Fruit fly (Drosophila melanogaster) whole organism, embryonic: Measurements from ENCODE around the gene Eip63F-1.

Experiments used
- Atf3 ChIP-seq: fragments of 200-800 bp; sonication (Bioruptor generic); optimal IDR thresholded peaks from 3 replicates; lab custom pipeline; 2016; ENCODE audit warnings: missing biosample characterization, missing genetic modification characterization
- Blimp-1 ChIP-seq: fragments of 200-800 bp; sonication (Bioruptor generic); optimal IDR thresholded peaks from 3 replicates; lab custom pipeline; 2018; ENCODE audit warnings: missing biosample characterization, missing genetic modification characterization, mild to moderate bottlenecking, moderate library complexity, missing genetic modification reagents
- CG10274 ChIP-seq: fragments of 200-800 bp; sonication (Bioruptor generic); optimal IDR thresholded peaks from 3 replicates; lab custom pipeline; 2017; ENCODE audit warnings: missing biosample characterization, mild to moderate bottlenecking, missing genetic modification characterization
- CG10321 ChIP-seq: fragments of 200-800 bp; sonication (Bioruptor generic); IDR thresholded peaks from 2 replicates; pipeline ENCODE4 v1.3.6; 2022; ENCODE audit warnings: missing biosample characterization, missing genetic modification characterization
- CG10979 ChIP-seq: fragments of 200-800 bp; sonication (Bioruptor generic); optimal IDR thresholded peaks from 2 replicates; lab custom pipeline; 2018; ENCODE audit warnings: missing biosample characterization, mild to moderate bottlenecking, missing genetic modification characterization, moderate library complexity
- CG11093 ChIP-seq: fragments of 200-800 bp; sonication (Bioruptor generic); IDR thresholded peaks from 3 replicates; pipeline ENCODE4 v1.3.6; 2022; ENCODE audit warnings: missing biosample characterization, missing genetic modification characterization
- CG12299 ChIP-seq: fragments of 200-800 bp; sonication (Bioruptor generic); optimal IDR thresholded peaks from 2 replicates; lab custom pipeline; 2018; ENCODE audit warnings: missing biosample characterization, mild to moderate bottlenecking, missing genetic modification characterization
- CG1233 ChIP-seq: fragments of 200-800 bp; sonication (Bioruptor generic); optimal IDR thresholded peaks from 4 replicates; lab custom pipeline; 2018; ENCODE audit warnings: missing biosample characterization, mild to moderate bottlenecking, missing genetic modification characterization
- CG13894 ChIP-seq: fragments of 200-800 bp; sonication (Bioruptor generic); optimal IDR thresholded peaks from 3 replicates; lab custom pipeline; 2018; ENCODE audit warnings: missing biosample characterization, mild to moderate bottlenecking, missing genetic modification characterization, moderate library complexity
- CG14441 ChIP-seq: fragments of 200-800 bp; sonication (Bioruptor generic); IDR thresholded peaks from 2 replicates; pipeline ENCODE4 v1.3.6; 2022; ENCODE audit warnings: missing biosample characterization, missing genetic modification characterization
- CG15514 ChIP-seq: fragments of 200-800 bp; sonication (Bioruptor generic); optimal IDR thresholded peaks from 3 replicates; lab custom pipeline; 2017; ENCODE audit warnings: missing biosample characterization, missing genetic modification characterization, mild to moderate bottlenecking, moderate library complexity, missing genetic modification reagents
- CG15696 ChIP-seq: fragments of 200-800 bp; sonication (Bioruptor generic); optimal IDR thresholded peaks from 2 replicates; lab custom pipeline; 2019; ENCODE audit warnings: missing biosample characterization, mild to moderate bottlenecking, missing genetic modification characterization, moderate library complexity
- CG16863 ChIP-seq: fragments of 200-800 bp; sonication (Bioruptor generic); optimal IDR thresholded peaks from 3 replicates; lab custom pipeline; 2016; ENCODE audit warnings: missing biosample characterization, missing genetic modification characterization
- CG17912 ChIP-seq: fragments of 200-800 bp; sonication (Bioruptor generic); optimal IDR thresholded peaks from 2 replicates; lab custom pipeline; 2018; ENCODE audit warnings: missing biosample characterization, mild to moderate bottlenecking, missing genetic modification characterization
- CG18764 ChIP-seq: fragments of 200-800 bp; sonication (Bioruptor generic); optimal IDR thresholded peaks from 3 replicates; lab custom pipeline; 2016; ENCODE audit warnings: missing biosample characterization, missing genetic modification characterization
- CG2116 ChIP-seq: fragments of 200-800 bp; sonication (Bioruptor generic); optimal IDR thresholded peaks from 3 replicates; lab custom pipeline; 2018; ENCODE audit warnings: missing biosample characterization, mild to moderate bottlenecking, missing genetic modification characterization
- CG2678 ChIP-seq: fragments of 200-800 bp; sonication (Bioruptor generic); optimal IDR thresholded peaks from 3 replicates; lab custom pipeline; 2019; ENCODE audit warnings: missing biosample characterization, mild to moderate bottlenecking, missing genetic modification characterization, moderate library complexity
- CG34376 ChIP-seq: fragments of 200-800 bp; sonication (Bioruptor generic); optimal IDR thresholded peaks from 2 replicates; lab custom pipeline; 2018; ENCODE audit warnings: missing biosample characterization, mild to moderate bottlenecking, missing genetic modification characterization
- CG3838 ChIP-seq: fragments of 200-800 bp; sonication (Bioruptor generic); optimal IDR thresholded peaks from 3 replicates; lab custom pipeline; 2016; ENCODE audit warnings: missing biosample characterization, missing genetic modification characterization
- CG7745 ChIP-seq: fragments of 200-800 bp; sonication (Bioruptor generic); optimal IDR thresholded peaks from 2 replicates; lab custom pipeline; 2018; ENCODE audit warnings: missing biosample characterization, mild to moderate bottlenecking, missing genetic modification characterization, moderate library complexity
- CG8944 ChIP-seq: fragments of 200-800 bp; sonication (Bioruptor generic); optimal IDR thresholded peaks from 3 replicates; lab custom pipeline; 2016; ENCODE audit warnings: missing biosample characterization, missing genetic modification characterization
- CG9876 ChIP-seq: fragments of 200-800 bp; sonication (Bioruptor generic); optimal IDR thresholded peaks from 2 replicates; lab custom pipeline; 2016; ENCODE audit warnings: missing biosample characterization, missing genetic modification characterization
- D19B ChIP-seq: fragments of 200-800 bp; sonication (Bioruptor generic); optimal IDR thresholded peaks from 2 replicates; lab custom pipeline; 2017; ENCODE audit warnings: missing biosample characterization, mild to moderate bottlenecking, missing genetic modification characterization
- Doc3 ChIP-seq: fragments of 200-800 bp; sonication (Bioruptor generic); IDR thresholded peaks from 3 replicates; pipeline ENCODE4 v1.3.6; 2022; ENCODE audit warnings: missing biosample characterization, missing genetic modification characterization; ENCODE audit not compliant: partially characterized antibody
- Ets97D ChIP-seq: fragments of 200-800 bp; sonication (Bioruptor generic); optimal IDR thresholded peaks from 3 replicates; lab custom pipeline; 2016; ENCODE audit warnings: missing biosample characterization, missing genetic modification characterization
- Jarid2 ChIP-seq: fragments of 200-800 bp; sonication (Bioruptor generic); optimal IDR thresholded peaks from 3 replicates; lab custom pipeline; 2017; ENCODE audit warnings: mild to moderate bottlenecking, missing biosample characterization, missing genetic modification reagents, missing genetic modification characterization
- Lhr ChIP-seq: fragments of 200-800 bp; sonication (Bioruptor generic); optimal IDR thresholded peaks from 3 replicates; lab custom pipeline; 2017; ENCODE audit warnings: mild to moderate bottlenecking, missing biosample characterization, missing genetic modification reagents, missing genetic modification characterization
- Oli ChIP-seq: fragments of 200-800 bp; sonication (Bioruptor generic); optimal IDR thresholded peaks from 2 replicates; lab custom pipeline; 2018; ENCODE audit warnings: missing biosample characterization, mild to moderate bottlenecking, missing genetic modification characterization, moderate library complexity
- Pdp1 ChIP-seq, 2 experiments: fragments of 200-800 bp; sonication (Bioruptor generic); optimal IDR thresholded peaks; 3 replicates each; lab custom pipeline; 2016; ENCODE audit warnings: missing biosample characterization in 2 of 2, missing genetic modification characterization in 2 of 2, mild to moderate bottlenecking in 1 of 2, moderate library complexity in 1 of 2
- Ptx1 ChIP-seq: fragments of 200-800 bp; sonication (Bioruptor generic); IDR thresholded peaks from 2 replicates; pipeline ENCODE4 v1.3.6; 2022; ENCODE audit warnings: missing biosample characterization, missing genetic modification characterization
- Tbp ChIP-seq: fragments of >200 bp; optimal IDR thresholded peaks from 2 replicates; lab custom pipeline; 2018; ENCODE audit warnings: missing biosample characterization, missing genetic modification characterization
- Trl ChIP-seq, 3 experiments: fragments of >200 bp in 2 of 3; fragments of 200-800 bp in 1 of 3; sonication (Bioruptor generic) in 1 of 3; optimal IDR thresholded peaks; 2 replicates in 1 of 3; 3 replicates in 2 of 3; lab custom pipeline; 2016 to 2017; ENCODE audit warnings: missing biosample characterization in 1 of 3, missing genetic modification characterization in 1 of 3
- az2 ChIP-seq: fragments of 200-800 bp; sonication (Bioruptor generic); optimal IDR thresholded peaks from 3 replicates; lab custom pipeline; 2016; ENCODE audit warnings: missing biosample characterization, missing genetic modification characterization
- bigmax ChIP-seq: fragments of 200-800 bp; sonication (Bioruptor generic); optimal IDR thresholded peaks from 2 replicates; lab custom pipeline; 2018; ENCODE audit warnings: missing biosample characterization, mild to moderate bottlenecking, missing genetic modification characterization
- bowl ChIP-seq: fragments of 200-800 bp; sonication (Bioruptor generic); IDR thresholded peaks from 2 replicates; pipeline ENCODE4 v1.3.6; 2022; ENCODE audit warnings: missing biosample characterization, missing genetic modification characterization
- chn ChIP-seq: fragments of 200-800 bp; sonication (Bioruptor generic); optimal IDR thresholded peaks from 2 replicates; lab custom pipeline; 2016; ENCODE audit warnings: missing biosample characterization, missing genetic modification characterization
- corto ChIP-seq: fragments of 200-800 bp; sonication (Bioruptor generic); optimal IDR thresholded peaks from 2 replicates; lab custom pipeline; 2016; ENCODE audit warnings: missing biosample characterization, mild to moderate bottlenecking, missing genetic modification characterization, moderate library complexity
- crc ChIP-seq: fragments of 200-800 bp; sonication (Bioruptor generic); optimal IDR thresholded peaks from 2 replicates; lab custom pipeline; 2016; ENCODE audit warnings: missing biosample characterization, missing genetic modification characterization
- crp ChIP-seq, 2 experiments: fragments of 200-800 bp; sonication (Bioruptor generic); optimal IDR thresholded peaks; 2 replicates in 1 of 2; 3 replicates in 1 of 2; lab custom pipeline; 2017; ENCODE audit warnings: missing biosample characterization in 2 of 2, missing genetic modification characterization in 2 of 2, mild to moderate bottlenecking in 1 of 2, moderate library complexity in 1 of 2
- ems ChIP-seq: fragments of 200-800 bp; sonication (Bioruptor generic); optimal IDR thresholded peaks from 3 replicates; lab custom pipeline; 2016; ENCODE audit warnings: missing biosample characterization, missing genetic modification characterization
- gsb ChIP-seq: fragments of 200-800 bp; sonication (Bioruptor generic); IDR thresholded peaks from 2 replicates; pipeline ENCODE4 v1.3.6; 2022; ENCODE audit warnings: missing biosample characterization, missing genetic modification characterization
- gsb-n ChIP-seq: fragments of 200-800 bp; sonication (Bioruptor generic); optimal IDR thresholded peaks from 3 replicates; lab custom pipeline; 2018; ENCODE audit warnings: missing biosample characterization, mild to moderate bottlenecking, missing genetic modification characterization
- jigr1 ChIP-seq: fragments of 200-800 bp; sonication (Bioruptor generic); IDR thresholded peaks from 3 replicates; pipeline ENCODE4 v1.3.6; 2022; ENCODE audit warnings: missing biosample characterization, missing genetic modification characterization
- onecut ChIP-seq: fragments of 200-800 bp; sonication (Bioruptor generic); IDR thresholded peaks from 2 replicates; pipeline ENCODE4 v1.3.6; 2022; ENCODE audit warnings: missing biosample characterization, missing genetic modification characterization
- pita ChIP-seq: fragments of 200-800 bp; sonication (Bioruptor generic); optimal IDR thresholded peaks from 2 replicates; lab custom pipeline; 2017; ENCODE audit warnings: missing biosample characterization, mild to moderate bottlenecking, missing genetic modification characterization
- shn ChIP-seq: fragments of 200-800 bp; sonication (Bioruptor generic); optimal IDR thresholded peaks from 3 replicates; lab custom pipeline; 2016; ENCODE audit warnings: missing biosample characterization, missing genetic modification characterization
- slou ChIP-seq: fragments of 200-800 bp; sonication (Bioruptor generic); optimal IDR thresholded peaks from 3 replicates; lab custom pipeline; 2016; ENCODE audit warnings: missing biosample characterization, missing genetic modification characterization
- zf30C ChIP-seq: fragments of 200-800 bp; sonication (Bioruptor generic); optimal IDR thresholded peaks from 3 replicates; lab custom pipeline; 2018; ENCODE audit warnings: missing biosample characterization, mild to moderate bottlenecking, missing genetic modification characterization

Gene Eip63F-1

DNA sequence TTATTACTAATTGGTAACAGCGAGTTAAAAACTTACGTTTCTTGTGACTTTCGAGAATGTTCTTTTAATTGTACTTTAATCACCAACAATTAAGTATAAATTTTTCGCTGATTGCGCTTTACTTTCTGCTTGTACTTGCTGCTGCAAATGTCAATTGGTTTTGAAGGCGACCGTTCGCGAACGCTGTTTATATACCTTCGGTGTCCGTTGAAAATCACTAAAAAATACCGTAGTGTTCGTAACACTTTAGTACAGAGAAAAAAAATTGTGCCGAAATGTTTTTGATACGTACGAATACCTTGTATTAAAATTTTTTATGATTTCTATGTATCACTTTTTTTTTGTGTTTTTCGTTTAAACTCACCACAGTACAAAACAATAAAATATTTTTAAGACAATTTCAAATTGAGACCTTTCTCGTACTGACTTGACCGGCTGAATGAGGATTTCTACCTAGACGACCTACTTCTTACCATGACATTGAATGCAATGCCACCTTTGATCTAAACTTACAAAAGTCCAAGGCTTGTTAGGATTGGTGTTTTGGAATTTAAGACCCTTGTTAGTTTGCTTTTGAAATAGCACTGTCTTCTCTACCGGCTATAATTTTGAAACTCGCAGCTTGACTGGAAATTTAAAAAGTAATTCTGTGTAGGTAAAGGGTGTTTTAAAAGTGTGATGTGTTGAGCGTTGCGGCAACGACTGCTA lies 32.8 kb downstream of the Eip63F-1 start, which contains the start of gene Ubi-p63E (continued):
- peak; percentile 64 for TF ChIP-seq Jarid2 (GFP tag; lab: Kevin White, UChicago)
- peak; percentile 55 for TF ChIP-seq chn (GFP tag; lab: Kevin White, UChicago)
- TF ChIP-seq az2 (GFP tag; lab: Kevin White, UChicago), result peak; percentile 65
- TF ChIP-seq CG16863 (GFP tag; lab: Kevin White, UChicago), result peak; percentile 26
- TF ChIP-seq Ets97D (GFP tag; lab: Kevin White, UChicago), result peak; percentile 53
- peak; percentile 21 for TF ChIP-seq CG9876 (GFP tag; lab: Kevin White, UChicago)
- peak; percentile 50 for TF ChIP-seq gsb-n (tag; lab: Kevin White, UChicago)
- peak; percentile 63 for TF ChIP-seq CG10979 (tag; lab: Kevin White, UChicago)
- TF ChIP-seq CG1233 (GFP tag; lab: Kevin White, UChicago), result peak; percentile 27
- TF ChIP-seq CG15696 (tag; lab: Kevin White, UChicago), result peak; percentile 59
- peak; percentile 8 for TF ChIP-seq CG10274 (GFP tag; lab: Kevin White, UChicago)
- TF ChIP-seq shn (GFP tag; lab: Kevin White, UChicago), result peak; percentile 50
- peak; percentile 42 for TF ChIP-seq onecut (GFP tag; lab: Robert Waterston, UW)
- TF ChIP-seq CG11093 (GFP tag; lab: Robert Waterston, UW), result 0 out of 3 replicates have a peak, but pooled peaks have one; percentile 24
- peak; percentile 30 for TF ChIP-seq CG18764 (GFP tag; lab: Kevin White, UChicago)
- peak; percentile 88 for TF ChIP-seq CG17912 (GFP tag; lab: Kevin White, UChicago)
- TF ChIP-seq Blimp-1 (GFP tag; lab: Kevin White, UChicago), result peak; percentile 55
- TF ChIP-seq CG2116 (GFP tag; lab: Kevin White, UChicago), result peak; percentile 33
- TF ChIP-seq Pdp1 (GFP tag; optimal IDR thresholded peaks at IDR 0.05; lab: Kevin White, UChicago), result peak; percentile 76 to 86
- TF ChIP-seq slou (GFP tag; lab: Kevin White, UChicago), result peak; percentile 15
- TF ChIP-seq ems, result peak; percentile 55
- peak; percentile 51 for TF ChIP-seq CG12299 (tag; lab: Kevin White, UChicago)
- peak; percentile 70 for TF ChIP-seq CG2678
- no peak for TF ChIP-seq D19B
- peak in 1 of 2 experiments; percentile 5 for TF ChIP-seq crp (GFP tag; optimal IDR thresholded peaks at IDR 0.05; lab: Kevin White, UChicago)
- peak; percentile 9 for TF ChIP-seq CG7745 (tag; lab: Kevin White, UChicago)
- TF ChIP-seq CG13894 (tag; lab: Kevin White, UChicago), result peak; percentile 66
- TF ChIP-seq Tbp, result no peak
- TF ChIP-seq Trl (optimal IDR thresholded peaks at IDR 0.05; lab: Kevin White, UChicago), result no peak
- peak; percentile 71 for TF ChIP-seq Trl (GFP tag; optimal IDR thresholded peaks at IDR 0.05; lab: Kevin White, UChicago)
- no peak for TF ChIP-seq crc (GFP tag; lab: Kevin White, UChicago)
- peak; percentile 58 for TF ChIP-seq CG15514
- TF ChIP-seq gsb (GFP tag; lab: Robert Waterston, UW), result no peak
- no peak for TF ChIP-seq bowl
- no peak for TF ChIP-seq jigr1 (GFP tag; lab: Robert Waterston, UW)
- TF ChIP-seq CG8944 (GFP tag; lab: Kevin White, UChicago), result peak; percentile 52
- TF ChIP-seq Doc3 (GFP tag; lab: Robert Waterston, UW), result no peak
- peak; percentile 98 for TF ChIP-seq zf30C (GFP tag; lab: Kevin White, UChicago)
- TF ChIP-seq Ptx1 (GFP tag; lab: Robert Waterston, UW), result no peak
- TF ChIP-seq CG14441 (GFP tag; lab: Robert Waterston, UW), result no peak
- TF ChIP-seq CG3838 (GFP tag; lab: Kevin White, UChicago), result peak; percentile 35
- peak; percentile 66 for TF ChIP-seq CG34376 (GFP tag; lab: Kevin White, UChicago)
- TF ChIP-seq pita, result no peak
- TF ChIP-seq bigmax, result peak; percentile 21
- peak; percentile 55 for TF ChIP-seq Oli
- no peak for TF ChIP-seq corto (GFP tag; lab: Kevin White, UChicago)
- TF ChIP-seq Atf3 (GFP tag; lab: Kevin White, UChicago), result peak; percentile 62
- TF ChIP-seq Lhr, result peak; percentile 11
- TF ChIP-seq CG10321 (GFP tag; lab: Robert Waterston, UW), result no peak
